Worm (Caenorhabditis elegans) whole organism, L3 larva: ENCODE results near the gene Y102A11A.2.
A peak's percentile ranks its signal among the peaks of the same experiment; 100 is the strongest.

Experiments
- aly-2 ChIP-seq: fragments of 150-350 bp; optimal IDR thresholded peaks from 2 replicates; lab custom pipeline; 2014; ENCODE audit warnings: missing biosample characterization, missing genetic modification characterization
- ceh-28 ChIP-seq: fragments of 150-350 bp; optimal IDR thresholded peaks from 2 replicates; lab custom pipeline; 2014; ENCODE audit warnings: missing biosample characterization, missing genetic modification reagents, missing genetic modification characterization
- ceh-9 ChIP-seq: sonication (generic microtip); optimal IDR thresholded peaks from 2 replicates; lab custom pipeline; 2018; ENCODE audit warnings: missing biosample characterization, missing genetic modification characterization
- daf-12 ChIP-seq: fragments of 150-350 bp; optimal IDR thresholded peaks from 2 replicates; lab custom pipeline; 2014; ENCODE audit warnings: missing biosample characterization, missing genetic modification reagents, missing genetic modification characterization
- egl-27 ChIP-seq: sonication (generic microtip); optimal IDR thresholded peaks from 4 replicates; lab custom pipeline; 2017; ENCODE audit warnings: missing biosample characterization, missing genetic modification reagents, missing genetic modification characterization
- egl-5 ChIP-seq: fragments of 150-350 bp; optimal IDR thresholded peaks from 2 replicates; lab custom pipeline; 2017; ENCODE audit warnings: missing biosample characterization, missing genetic modification reagents, missing genetic modification characterization, inconsistent platforms
- elt-1 ChIP-seq: fragments of 150-350 bp; optimal IDR thresholded peaks from 2 replicates; lab custom pipeline; 2014; ENCODE audit warnings: missing biosample characterization, missing genetic modification characterization
- eor-1 ChIP-seq, 2 experiments: fragments of 150-350 bp; optimal IDR thresholded peaks; 2 replicates each; lab custom pipeline; 2014 to 2018; ENCODE audit warnings: missing biosample characterization in 2 of 2, missing genetic modification characterization in 2 of 2
- hmg-11 ChIP-seq: sonication (generic microtip); optimal IDR thresholded peaks from 2 replicates; lab custom pipeline; 2016; ENCODE audit warnings: missing genetic modification characterization, missing compliant biosample characterization
- lin-15B ChIP-seq: fragments of 150-350 bp; optimal IDR thresholded peaks from 2 replicates; lab custom pipeline; 2014; ENCODE audit warnings: missing biosample characterization, missing genetic modification characterization
- mml-1 ChIP-seq: fragments of 150-350 bp; sonication (generic microtip); optimal IDR thresholded peaks from 3 replicates; lab custom pipeline; 2014; ENCODE audit warnings: missing biosample characterization, missing genetic modification characterization
- nhr-11 ChIP-seq: fragments of 150-350 bp; optimal IDR thresholded peaks from 2 replicates; lab custom pipeline; 2014; ENCODE audit warnings: missing biosample characterization, missing genetic modification characterization
- nhr-12 ChIP-seq: fragments of 150-350 bp; optimal IDR thresholded peaks from 2 replicates; lab custom pipeline; 2014; ENCODE audit warnings: missing biosample characterization, missing genetic modification characterization
- nhr-23 ChIP-seq: fragments of 150-350 bp; optimal IDR thresholded peaks from 2 replicates; lab custom pipeline; 2014; ENCODE audit warnings: missing biosample characterization, missing genetic modification reagents, missing genetic modification characterization
- nhr-237 ChIP-seq: fragments of 150-350 bp; optimal IDR thresholded peaks from 2 replicates; lab custom pipeline; 2014; ENCODE audit warnings: missing biosample characterization, missing genetic modification characterization
- nhr-25 ChIP-seq: sonication (generic microtip); optimal IDR thresholded peaks from 2 replicates; lab custom pipeline; 2017; ENCODE audit warnings: missing biosample characterization, missing genetic modification characterization
- nhr-28 ChIP-seq: fragments of 150-350 bp; optimal IDR thresholded peaks from 2 replicates; lab custom pipeline; 2014; ENCODE audit warnings: missing biosample characterization, missing genetic modification characterization
- nhr-43 ChIP-seq: sonication (generic microtip); optimal IDR thresholded peaks from 2 replicates; lab custom pipeline; 2016; ENCODE audit warnings: mild to moderate bottlenecking, missing genetic modification characterization, missing compliant biosample characterization; ENCODE audit not compliant: poor library complexity, severe bottlenecking
- nhr-67 ChIP-seq: fragments of 150-350 bp; optimal IDR thresholded peaks from 2 replicates; lab custom pipeline; 2014; ENCODE audit warnings: missing biosample characterization, missing genetic modification characterization
- nhr-77 ChIP-seq: fragments of 150-350 bp; optimal IDR thresholded peaks from 2 replicates; lab custom pipeline; 2014; ENCODE audit warnings: missing biosample characterization, missing genetic modification characterization
- pqm-1 ChIP-seq: fragments of 150-350 bp; optimal IDR thresholded peaks from 2 replicates; lab custom pipeline; 2017; ENCODE audit warnings: missing biosample characterization, missing genetic modification characterization, inconsistent platforms
- sea-2 ChIP-seq: fragments of 150-350 bp; sonication (generic microtip); optimal IDR thresholded peaks from 4 replicates; lab custom pipeline; 2014; ENCODE audit warnings: missing biosample characterization, missing genetic modification reagents, missing genetic modification characterization
- skn-1 ChIP-seq: fragments of 150-350 bp; optimal IDR thresholded peaks from 2 replicates; lab custom pipeline; 2014; ENCODE audit warnings: missing biosample characterization, missing genetic modification characterization
- unc-39 ChIP-seq: sonication (generic microtip); optimal IDR thresholded peaks from 4 replicates; lab custom pipeline; 2017; ENCODE audit warnings: missing biosample characterization, missing genetic modification characterization
- unc-62 ChIP-seq: fragments of 150-350 bp; sonication (generic microtip); optimal IDR thresholded peaks from 4 replicates; lab custom pipeline; 2014; ENCODE audit warnings: missing biosample characterization, missing genetic modification reagents, missing genetic modification characterization
- zag-1 ChIP-seq: fragments of 150-350 bp; optimal IDR thresholded peaks from 2 replicates; lab custom pipeline; 2014; ENCODE audit warnings: missing biosample characterization, missing genetic modification characterization
- ztf-11 ChIP-seq: fragments of 150-350 bp; optimal IDR thresholded peaks from 2 replicates; lab custom pipeline; 2014; ENCODE audit warnings: missing biosample characterization, missing genetic modification characterization

The Y102A11A.2 gene

DNA sequence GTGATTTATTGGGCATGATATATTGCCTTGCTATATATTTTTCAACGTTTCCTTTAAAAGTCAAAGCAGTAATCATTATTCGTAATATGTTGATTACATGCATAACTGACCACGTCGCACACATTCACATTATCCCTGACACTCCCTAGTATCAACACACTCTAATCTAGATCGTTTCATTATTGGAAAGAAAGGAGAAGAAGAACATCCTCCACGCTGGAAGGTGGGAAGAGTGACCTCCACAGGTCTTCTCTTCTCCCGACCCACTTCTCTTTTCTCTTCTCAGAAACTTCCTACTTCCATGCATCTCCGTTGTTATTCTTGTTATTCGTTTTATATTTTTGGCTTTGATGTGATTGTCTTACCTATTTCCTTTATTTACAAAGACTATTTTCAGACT lies 47.6 kb downstream of the Y102A11A.2 start, which contains the start of gene txdc-12.2:
TSS of gene txdc-12.2 (plus strand) at position 396 of the 400 bp plus-strand sequence.
- TF ChIP-seq nhr-23 (tag; lab: Kevin White, UChicago) (peak; percentile 87), sea-2 (GFP tag; lab: Kevin White, UChicago) (no peak), nhr-12 (no peak), hmg-11 (tag; lab: Kevin White, UChicago) (no peak), egl-5 (tag; lab: Kevin White, UChicago) (peak; percentile 20), nhr-25 (peak; percentile 59), eor-1 (tag; optimal IDR thresholded peaks at IDR 0.05; lab: Kevin White, UChicago) (no peak), pqm-1 (tag; lab: Kevin White, UChicago) (no peak), daf-12 (tag; lab: Kevin White, UChicago) (no peak)

DNA sequence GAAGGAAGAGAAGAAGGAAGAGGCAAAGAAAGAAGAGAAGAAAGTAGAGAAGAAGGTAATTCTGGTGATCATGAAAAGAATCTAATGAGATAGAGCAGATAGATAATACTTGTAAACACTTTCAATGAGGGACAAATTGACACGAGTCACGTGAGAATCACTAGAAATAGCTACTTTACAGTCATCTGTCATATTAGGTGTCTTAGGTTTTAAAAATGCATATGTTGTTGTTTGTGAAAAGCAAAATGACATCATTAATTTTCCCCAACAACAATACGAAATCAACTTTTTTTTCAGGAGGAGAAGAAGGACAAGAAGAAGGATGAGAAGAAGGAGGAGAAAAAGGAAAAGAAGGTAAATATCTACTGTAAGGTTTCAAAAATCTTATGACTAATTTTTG lies 48.7 kb downstream of the Y102A11A.2 start:
- TF ChIP-seq unc-39 (tag; lab: Kevin White, UChicago), result no peak
- peak; percentile 20 for TF ChIP-seq elt-1 (tag; lab: Kevin White, UChicago)

ce11 chrX:2078822-2079221 lies 52.4 kb downstream of the Y102A11A.2 start:
- TF ChIP-seq skn-1 (tag; lab: Kevin White, UChicago), result no peak
- no peak for TF ChIP-seq nhr-12
- TF ChIP-seq ztf-11 (tag; lab: Kevin White, UChicago), result no peak
- no peak for TF ChIP-seq daf-12 (tag; lab: Kevin White, UChicago)
- no peak for TF ChIP-seq nhr-237 (tag; lab: Kevin White, UChicago)
- TF ChIP-seq nhr-67, result no peak
- TF ChIP-seq elt-1 (tag; lab: Kevin White, UChicago), result no peak
- TF ChIP-seq mml-1 (tag; lab: Kevin White, UChicago), result no peak
- no peak for TF ChIP-seq lin-15B (tag; lab: Kevin White, UChicago)
- no peak for TF ChIP-seq zag-1 (tag; lab: Kevin White, UChicago)
- TF ChIP-seq nhr-43 (tag; lab: Kevin White, UChicago), result no peak
- TF ChIP-seq ceh-28 (tag; lab: Kevin White, UChicago), result no peak
- TF ChIP-seq nhr-11 (tag; lab: Kevin White, UChicago), result no peak

DNA sequence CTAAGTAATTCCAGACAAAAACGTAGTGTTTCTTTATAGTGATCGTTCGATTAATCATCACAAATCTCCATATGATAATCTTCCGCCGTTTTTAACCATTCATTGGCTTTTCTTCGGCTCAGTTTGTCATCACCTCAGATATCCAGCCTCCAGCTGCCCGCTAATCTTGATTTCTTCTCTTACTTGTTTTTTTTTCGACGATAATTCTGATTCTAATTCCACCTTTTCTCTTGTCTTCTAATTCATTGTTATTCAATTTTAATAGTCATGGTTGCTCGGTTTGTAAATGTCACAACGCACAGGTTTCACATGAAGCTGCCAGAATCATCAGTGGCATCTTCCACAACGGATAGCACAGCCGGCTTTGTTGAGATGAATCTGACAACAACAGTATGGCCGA lies 53.1 kb downstream of the Y102A11A.2 start, which contains the start of gene F49H12.4:
TSS of gene F49H12.4 (plus strand) at position 301 of the 400 bp plus-strand sequence.
- TF ChIP-seq nhr-67 (no peak), aly-2 (no peak), pqm-1 (tag; lab: Kevin White, UChicago) (no peak), egl-27 (tag; lab: Kevin White, UChicago) (no peak), mml-1 (tag; lab: Kevin White, UChicago) (no peak), unc-62 (GFP tag; lab: Kevin White, UChicago) (no peak), ceh-9 (no peak), nhr-77 (tag; lab: Kevin White, UChicago) (no peak), nhr-28 (tag; lab: Kevin White, UChicago) (no peak), unc-39 (tag; lab: Kevin White, UChicago) (no peak)
